Fruit fly (Drosophila melanogaster): ENCODE results near the gene Drsl2.

Drsl2 gene

DNA sequence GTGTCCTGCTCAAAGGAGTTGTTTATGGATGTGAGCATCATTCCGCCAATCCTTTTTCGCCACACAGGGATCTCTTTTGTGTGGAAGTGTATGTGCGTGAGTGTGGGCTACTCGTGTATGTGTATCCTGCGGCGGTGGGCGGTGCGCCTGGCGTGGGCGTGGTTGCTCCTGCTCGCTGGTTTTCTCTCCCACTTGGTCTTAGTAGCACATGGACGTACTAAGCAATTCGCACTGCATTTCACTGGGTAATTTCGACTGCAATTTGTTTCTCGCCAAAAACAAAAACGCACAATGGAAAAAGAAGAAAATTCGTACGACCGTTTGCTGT lies 11.4 kb downstream of the Drsl2 start:
- TF ChIP-seq cic (GFP tag; optimal IDR thresholded peaks at IDR 0.05) (no peak), Mnt (GFP tag; optimal IDR thresholded peaks at IDR 0.05) (no peak), CG33017 (tag; optimal IDR thresholded peaks at IDR 0.05) (no peak), CG14711 (tag; optimal IDR thresholded peaks at IDR 0.05) (no peak), Clk (GFP tag; optimal IDR thresholded peaks at IDR 0.05) (no peak), toe (GFP tag; optimal IDR thresholded peaks at IDR 0.05) (no peak), CG5204 (GFP tag; optimal IDR thresholded peaks at IDR 0.05) (no peak), Hr96 (GFP tag; optimal IDR thresholded peaks at IDR 0.05) (no peak)

DNA sequence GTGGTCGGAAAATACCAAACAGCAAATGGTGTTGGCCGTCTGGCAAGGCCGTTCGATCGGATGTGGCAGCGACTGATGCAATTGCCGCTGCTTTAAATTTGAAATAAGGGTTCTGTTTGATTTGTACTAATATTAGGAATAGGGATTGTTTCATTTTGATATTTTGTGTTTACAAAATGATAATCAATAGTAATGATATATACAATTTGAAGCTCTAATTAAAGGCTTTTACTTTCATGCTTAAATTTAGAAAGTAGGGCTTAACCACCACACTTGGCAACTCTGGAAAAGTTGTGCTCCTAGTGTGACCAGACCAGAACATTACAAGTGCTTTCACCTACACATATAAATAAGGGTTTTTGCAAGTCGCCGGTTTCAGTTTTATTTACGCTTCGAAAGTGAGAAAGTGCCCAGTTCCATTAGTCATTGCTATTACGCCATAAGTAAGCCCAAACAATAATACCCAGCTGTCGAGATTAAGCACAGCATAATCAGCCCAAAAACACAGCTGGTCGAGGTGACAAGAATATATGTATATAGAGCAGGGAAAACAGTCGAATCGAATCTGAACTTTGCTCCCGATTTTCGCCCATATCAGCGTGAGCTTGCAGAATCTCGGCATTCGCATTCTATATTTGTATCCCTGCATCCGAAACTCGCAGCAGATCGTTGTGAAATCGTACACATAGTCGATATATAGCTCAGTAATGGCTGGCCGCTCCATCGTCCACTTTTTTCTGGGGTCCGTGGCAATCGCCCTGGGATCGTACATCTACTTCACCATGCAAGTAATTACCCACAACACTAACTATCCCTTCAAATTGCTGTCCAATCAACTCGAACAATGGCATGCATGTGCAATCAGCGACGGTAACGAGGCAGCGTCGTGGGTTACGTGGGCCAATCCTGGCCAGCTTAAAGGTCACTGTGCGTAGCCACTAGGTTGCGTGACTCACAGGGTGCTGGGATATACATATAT lies 12.1 kb downstream of the Drsl2 start, which contains the start of gene Gtpx:
Gtpx (plus strand) TSS at position 341 of the 979 bp plus-strand sequence.
- TF ChIP-seq pad (GFP tag; optimal IDR thresholded peaks at IDR 0.05) (peak; percentile 35), CG7045 (GFP tag; optimal IDR thresholded peaks at IDR 0.05) (no peak), CG14711 (tag; optimal IDR thresholded peaks at IDR 0.05) (peak; percentile 93), CG12768 (GFP tag; optimal IDR thresholded peaks at IDR 0.05) (peak; percentile 57), ovo (GFP tag; optimal IDR thresholded peaks at IDR 0.05) (peak; percentile 25), CG5204 (GFP tag; optimal IDR thresholded peaks at IDR 0.05) (no peak), cic (GFP tag; optimal IDR thresholded peaks at IDR 0.05) (peak; percentile 65), kay (GFP tag; ENCODE audit: borderline replicate concordance) (no peak), Clk (GFP tag; optimal IDR thresholded peaks at IDR 0.05) (no peak), Crg-1 (GFP tag; optimal IDR thresholded peaks at IDR 0.05) (peak; percentile 63), CG7101 (tag; optimal IDR thresholded peaks at IDR 0.05) (peak; percentile 60), tj (GFP tag; optimal IDR thresholded peaks at IDR 0.05) (peak; percentile 71), CG1620 (GFP tag; optimal IDR thresholded peaks at IDR 0.05) (peak; percentile 63), CG33017 (tag; optimal IDR thresholded peaks at IDR 0.05) (peak; percentile 8), CG11617 (GFP tag; optimal IDR thresholded peaks at IDR 0.05) (peak; percentile 73), Hr96 (GFP tag; optimal IDR thresholded peaks at IDR 0.05) (peak; percentile 35), bab1 (GFP tag; optimal IDR thresholded peaks at IDR 0.05) (no peak), toe (GFP tag; optimal IDR thresholded peaks at IDR 0.05) (peak; percentile 72), Mnt (GFP tag; optimal IDR thresholded peaks at IDR 0.05) (peak; percentile 26), cnc (optimal IDR thresholded peaks at IDR 0.05) (peak; percentile 80 to 98)

DNA sequence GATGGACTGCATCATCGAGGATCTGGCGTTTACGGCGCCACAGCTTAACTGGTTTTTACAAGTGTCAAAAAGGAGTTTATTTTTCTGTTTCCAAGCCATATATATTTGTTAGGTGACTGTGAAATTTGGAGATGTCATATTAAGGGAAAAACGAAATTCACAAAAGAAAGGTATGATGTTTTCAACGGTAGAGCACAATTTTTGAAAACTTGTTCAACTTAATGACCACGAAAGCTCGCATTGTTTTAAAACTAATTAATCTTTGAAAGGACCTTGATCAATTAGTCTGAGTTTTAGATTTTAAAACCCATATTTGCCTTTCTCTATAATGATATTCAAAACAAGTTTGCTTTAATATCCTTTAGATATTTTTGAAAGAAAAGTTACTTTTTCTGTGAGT lies 14.6 kb downstream of the Drsl2 start, which contains the start of gene Strip:
Strip (minus strand) TSS at position 101 of the 400 bp plus-strand sequence.
- TF ChIP-seq Hr96 (GFP tag; optimal IDR thresholded peaks at IDR 0.05) (no peak), CG12768 (GFP tag; optimal IDR thresholded peaks at IDR 0.05) (no peak), cnc (optimal IDR thresholded peaks at IDR 0.05) (no peak), CG7045 (GFP tag; optimal IDR thresholded peaks at IDR 0.05) (no peak), ovo (GFP tag; optimal IDR thresholded peaks at IDR 0.05) (no peak), pad (GFP tag; optimal IDR thresholded peaks at IDR 0.05) (no peak), CG33017 (tag; optimal IDR thresholded peaks at IDR 0.05) (no peak), Clk (GFP tag; optimal IDR thresholded peaks at IDR 0.05) (no peak), cic (GFP tag; optimal IDR thresholded peaks at IDR 0.05) (no peak), tj (GFP tag; optimal IDR thresholded peaks at IDR 0.05) (no peak)

dm6 chr3L:3329763-3330162 lies 15.6 kb downstream of the Drsl2 start, which contains the start of gene CG14961:
CG14961 (plus strand) TSS chr3L:3330063.
- no peak for TF ChIP-seq CG7045 (GFP tag; optimal IDR thresholded peaks at IDR 0.05)
- TF ChIP-seq Clk (GFP tag; optimal IDR thresholded peaks at IDR 0.05): no peak
- TF ChIP-seq cic (GFP tag; optimal IDR thresholded peaks at IDR 0.05): no peak
- no peak for TF ChIP-seq CG7101 (tag; optimal IDR thresholded peaks at IDR 0.05)
- no peak for TF ChIP-seq Mnt (GFP tag; optimal IDR thresholded peaks at IDR 0.05)

- TF ChIP-seq bab1 (GFP tag; optimal IDR thresholded peaks at IDR 0.05): peak; percentile 80
- TF ChIP-seq Crg-1 (GFP tag; optimal IDR thresholded peaks at IDR 0.05): no peak
- no peak for TF ChIP-seq CG14711 (tag; optimal IDR thresholded peaks at IDR 0.05)
- TF ChIP-seq CG7045 (GFP tag; optimal IDR thresholded peaks at IDR 0.05): no peak
- no peak for TF ChIP-seq pad (GFP tag; optimal IDR thresholded peaks at IDR 0.05)
- no peak for TF ChIP-seq CG11617 (GFP tag; optimal IDR thresholded peaks at IDR 0.05)
- no peak for TF ChIP-seq Clk (GFP tag; optimal IDR thresholded peaks at IDR 0.05)
Observed at dm6 chr3L:3334784-3335183, 20.6 kb downstream of the Drsl2 start, which contains the start of gene CG14969. CG14969 (minus strand) TSS chr3L:3334978.

- TF ChIP-seq pad (GFP tag; optimal IDR thresholded peaks at IDR 0.05) (no peak), CG5204 (GFP tag; optimal IDR thresholded peaks at IDR 0.05) (no peak)
Observed at dm6 chr3L:3335688-3336087, 21.5 kb downstream of the Drsl2 start, which contains the start of gene Drsl1. Drsl1 (minus strand) TSS chr3L:3335788.
